Worm (Caenorhabditis elegans): ENCODE data around the gene F17C11.13.

The F17C11.13 gene

DNA sequence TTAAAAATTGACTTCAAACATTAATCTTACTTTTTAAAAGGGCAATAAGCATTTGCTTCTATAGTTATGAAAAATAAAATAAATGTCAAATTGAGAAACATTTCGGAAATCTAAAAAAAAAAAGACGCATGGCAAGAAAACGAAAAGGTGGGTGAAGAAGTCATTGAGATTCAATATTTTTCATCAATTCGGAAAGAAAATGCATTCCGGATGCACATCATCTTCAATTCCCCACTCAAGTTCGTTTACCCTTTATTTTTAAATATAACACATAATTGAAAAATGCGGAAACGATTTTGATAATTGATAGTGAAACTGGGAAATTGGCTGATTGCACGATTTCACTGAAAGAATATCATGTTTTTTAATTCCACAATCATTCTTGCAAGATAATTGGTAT, 46.7 kb downstream of the F17C11.13 start, which contains the start of gene F53B7.4:
Gene F53B7.4, minus strand, starts transcription at position 101 of the 400 bp plus-strand sequence.
- no peak for TF ChIP-seq lin-29 (GFP tag; IDR thresholded peaks at IDR 0.05)
- no peak for TF ChIP-seq nhr-77 (tag; optimal IDR thresholded peaks at IDR 0.05)
- TF ChIP-seq egl-43 (GFP tag; IDR thresholded peaks at IDR 0.05), result no peak
- no peak for TF ChIP-seq nhr-48 (tag; optimal IDR thresholded peaks at IDR 0.05)
- TF ChIP-seq pqm-1 (tag; optimal IDR thresholded peaks at IDR 0.05), result no peak
- TF ChIP-seq lin-13 (GFP tag; optimal IDR thresholded peaks at IDR 0.05), result no peak
- TF ChIP-seq Y105C5A.15 (GFP tag; IDR thresholded peaks at IDR 0.05), result no peak
- no peak for TF ChIP-seq F37D6.2 (tag; optimal IDR thresholded peaks at IDR 0.05)
- no peak for TF ChIP-seq tag-97 (GFP tag; IDR thresholded peaks at IDR 0.05)
- TF ChIP-seq php-3 (GFP tag; IDR thresholded peaks at IDR 0.05), result no peak
- no peak for TF ChIP-seq nhr-10 (tag; optimal IDR thresholded peaks at IDR 0.05)
- no peak for TF ChIP-seq nhr-76 (tag; optimal IDR thresholded peaks at IDR 0.05)
- TF ChIP-seq skn-1 (tag; optimal IDR thresholded peaks at IDR 0.05), result no peak
- TF ChIP-seq lsy-2 (tag; optimal IDR thresholded peaks at IDR 0.05), result no peak

DNA sequence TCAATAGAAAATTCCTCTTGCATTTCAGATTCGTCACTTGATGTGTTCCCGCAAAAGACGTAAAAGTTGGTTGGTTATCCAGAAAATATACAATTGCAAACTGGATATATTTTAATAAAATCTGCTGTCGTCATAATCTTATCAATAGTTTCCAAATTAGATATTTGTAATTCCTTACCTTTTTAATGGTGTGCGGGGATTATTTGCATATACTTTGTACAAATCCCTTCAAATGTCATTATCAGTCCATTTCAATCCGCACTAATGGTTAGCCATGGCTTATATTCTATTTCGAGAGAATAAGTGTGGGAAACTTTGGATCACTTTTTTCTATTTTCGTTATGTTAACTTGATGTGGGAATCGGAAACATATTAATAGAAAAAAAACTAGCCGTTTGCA, 48.4 kb downstream of the F17C11.13 start:
- TF ChIP-seq T26A8.4 (GFP tag; IDR thresholded peaks at IDR 0.05) (no peak), zip-11 (GFP tag; IDR thresholded peaks at IDR 0.05) (no peak), zfp-2 (tag; optimal IDR thresholded peaks at IDR 0.05) (no peak), aly-2 (tag; optimal IDR thresholded peaks at IDR 0.05) (no peak), hlh-30 (tag; optimal IDR thresholded peaks at IDR 0.05; ENCODE audit: insufficient read depth) (no peak), dmd-6 (GFP tag; IDR thresholded peaks at IDR 0.05) (no peak), pha-4 (GFP tag; IDR thresholded peaks at IDR 0.05) (no peak), pha-4 (tag; optimal IDR thresholded peaks at IDR 0.05) (no peak), zip-2 (tag; optimal IDR thresholded peaks at IDR 0.05) (no peak), cey-2 (tag; optimal IDR thresholded peaks at IDR 0.05; ENCODE audit: borderline replicate concordance, insufficient read depth) (no peak), unc-39 (tag; optimal IDR thresholded peaks at IDR 0.05) (no peak)

Data from whole organism, L4 larva.